Fruit fly (Drosophila melanogaster): Measurements from ENCODE around the gene CG8219.

CG8219 gene

DNA sequence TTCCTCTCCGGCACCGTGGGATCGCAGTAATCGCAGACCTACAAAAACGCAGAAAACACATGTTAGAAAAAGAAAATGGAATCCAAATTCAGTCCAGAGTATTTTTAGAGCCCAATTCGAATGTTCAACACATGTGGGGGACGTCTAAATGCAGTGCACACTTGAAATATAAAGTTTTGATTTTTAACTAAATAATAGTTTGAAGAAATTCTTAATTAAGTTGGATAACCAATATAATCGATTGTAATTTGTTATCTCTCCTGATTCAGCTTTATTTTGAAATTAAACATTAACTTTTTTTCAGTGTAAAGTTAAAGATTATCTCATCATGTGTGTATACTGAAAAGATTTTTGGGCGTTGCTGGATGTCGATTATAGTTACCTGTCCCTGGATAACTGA is 16.9 kb downstream of the CG8219 start (continued):
- TF ChIP-seq ewg (GFP tag; optimal IDR thresholded peaks at IDR 0.05) (peak; percentile 50), CG12299 (tag; optimal IDR thresholded peaks at IDR 0.05) (peak; percentile 27), CG34224 (GFP tag; IDR thresholded peaks at IDR 0.05; ENCODE audit: partially characterized antibody) (no peak), CG3726 (GFP tag; IDR thresholded peaks at IDR 0.05) (peak; percentile 36; the same call in 1 of the 3 replicates), Pdp1 (GFP tag; optimal IDR thresholded peaks at IDR 0.05) (peak; percentile 22 to 75), Trl (optimal IDR thresholded peaks at IDR 0.05) (no peak), Trl (GFP tag; optimal IDR thresholded peaks at IDR 0.05) (peak; percentile 50), bbx (GFP tag; IDR thresholded peaks at IDR 0.05; ENCODE audit: partially characterized antibody) (no peak), CG12942 (GFP tag; optimal IDR thresholded peaks at IDR 0.05) (peak; percentile 26), Bteb2 (GFP tag; optimal IDR thresholded peaks at IDR 0.05) (peak; percentile 4), CG17359 (tag; optimal IDR thresholded peaks at IDR 0.05) (peak; percentile 80), CG12219 (GFP tag; optimal IDR thresholded peaks at IDR 0.05) (peak; percentile 46), Atf3 (GFP tag; optimal IDR thresholded peaks at IDR 0.05) (peak; percentile 16), CG11247 (GFP tag; IDR thresholded peaks at IDR 0.05) (no peak; the same call in 1 of the 2 replicates), Hsf (GFP tag; optimal IDR thresholded peaks at IDR 0.05) (peak; percentile 65), cwo (GFP tag; optimal IDR thresholded peaks at IDR 0.05) (no peak), CG31388 (GFP tag; optimal IDR thresholded peaks at IDR 0.05) (peak; percentile 10), Side (GFP tag; optimal IDR thresholded peaks at IDR 0.05) (peak; percentile 11), MBD-R2 (GFP tag; IDR thresholded peaks at IDR 0.05) (no peak), CG13424 (tag; optimal IDR thresholded peaks at IDR 0.05) (peak; percentile 71), CG10431 (GFP tag; optimal IDR thresholded peaks at IDR 0.05) (no peak), CG18262 (tag; optimal IDR thresholded peaks at IDR 0.05) (peak; percentile 90), CG8765 (GFP tag; IDR thresholded peaks at IDR 0.05) (0 out of 2 replicates have a peak, but pooled peaks have one; percentile 19), CG2712 (tag; optimal IDR thresholded peaks at IDR 0.05) (peak; percentile 92), lov (optimal IDR thresholded peaks at IDR 0.05) (no peak), lov (GFP tag; IDR thresholded peaks at IDR 0.05) (0 out of 3 replicates have a peak, but pooled peaks have one; percentile 47), dati (GFP tag; IDR thresholded peaks at IDR 0.05) (0 out of 2 replicates have a peak, but pooled peaks have one; percentile 38), sens-2 (GFP tag; IDR thresholded peaks at IDR 0.05) (peak; percentile 48; the same call in 1 of the 2 replicates), CG11723 (GFP tag; optimal IDR thresholded peaks at IDR 0.05) (peak; percentile 17), chm (GFP tag; IDR thresholded peaks at IDR 0.05) (peak; percentile 60)

DNA sequence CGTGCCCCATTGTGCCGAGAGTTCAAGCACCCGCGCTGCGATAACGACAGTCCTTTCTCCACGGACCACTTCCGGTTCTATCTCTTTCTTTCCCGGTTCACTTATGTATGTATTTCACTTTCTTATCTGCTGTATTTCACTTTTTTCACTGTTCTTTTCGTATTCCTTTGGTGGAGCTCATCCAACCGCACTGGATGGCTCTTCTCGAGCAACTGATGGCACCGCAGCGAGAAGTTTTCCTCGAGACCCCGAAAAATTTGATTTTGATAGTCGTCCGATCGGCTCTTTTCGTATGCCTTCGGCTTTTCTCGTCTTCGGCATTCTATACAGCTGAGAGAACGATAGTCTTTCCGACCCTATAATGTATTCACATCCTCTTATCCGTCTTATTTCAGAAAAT is 17.5 kb downstream of the CG8219 start, which contains the start of gene LanA:
TSS of gene LanA (minus strand) at position 217 of the 400 bp plus-strand sequence.
- TF ChIP-seq so (GFP tag; IDR thresholded peaks at IDR 0.05), result peak; percentile 56; the same call in 2 of the 3 replicates
- TF ChIP-seq Fer3 (tag; optimal IDR thresholded peaks at IDR 0.05), result no peak
- TF ChIP-seq otp (GFP tag; IDR thresholded peaks at IDR 0.05), result peak; percentile 31; the same call in 1 of the 3 replicates
- TF ChIP-seq Deaf1 (tag; optimal IDR thresholded peaks at IDR 0.05), result peak; percentile 98
- no peak for TF ChIP-seq dmrt11E (tag; optimal IDR thresholded peaks at IDR 0.05)
- TF ChIP-seq Xbp1 (GFP tag; optimal IDR thresholded peaks at IDR 0.05), result no peak
- no peak for TF ChIP-seq ems (GFP tag; optimal IDR thresholded peaks at IDR 0.05)
- peak; percentile 87 for TF ChIP-seq Med (GFP tag)
- TF ChIP-seq CG34422 (GFP tag; IDR thresholded peaks at IDR 0.05), result peak; percentile 67
- no peak for TF ChIP-seq HmgD (GFP tag; optimal IDR thresholded peaks at IDR 0.05)
- peak; percentile 82 for TF ChIP-seq chm (GFP tag; IDR thresholded peaks at IDR 0.05)
- no peak for TF ChIP-seq CG18764 (GFP tag; optimal IDR thresholded peaks at IDR 0.05)
- no peak for TF ChIP-seq Sox100B (GFP tag; optimal IDR thresholded peaks at IDR 0.05)
- TF ChIP-seq CG8359 (GFP tag; optimal IDR thresholded peaks at IDR 0.05; ENCODE audit: borderline replicate concordance), result no peak
- no peak for TF ChIP-seq CG2678 (tag; optimal IDR thresholded peaks at IDR 0.05)
- TF ChIP-seq ci (GFP tag; IDR thresholded peaks at IDR 0.05), result peak; percentile 49; the same call in 2 of the 3 replicates
- no peak for TF ChIP-seq CG15011 (GFP tag; optimal IDR thresholded peaks at IDR 0.05)
- TF ChIP-seq sd (tag; optimal IDR thresholded peaks at IDR 0.05), result peak; percentile 19
- no peak for TF ChIP-seq Gug (GFP tag; IDR thresholded peaks at IDR 0.05)
- TF ChIP-seq sug (tag; optimal IDR thresholded peaks at IDR 0.05), result peak; percentile 26
- TF ChIP-seq Ets97D (GFP tag; optimal IDR thresholded peaks at IDR 0.05), result no peak
- TF ChIP-seq Optix (GFP tag; IDR thresholded peaks at IDR 0.05), result no peak
- TF ChIP-seq CG17829 (tag; optimal IDR thresholded peaks at IDR 0.05), result no peak
